Fruit fly (Drosophila melanogaster) whole organism, adult: ENCODE measurements around the gene CG7943.

Experiments
- CG11617 ChIP-seq: fragments of 200-800 bp; sonication (Bioruptor generic); optimal IDR thresholded peaks from 2 replicates; lab custom pipeline; 2017; ENCODE audit warnings: mild to moderate bottlenecking, missing biosample characterization, missing genetic modification reagents, missing genetic modification characterization
- CG12768 ChIP-seq: fragments of 200-800 bp; sonication (Bioruptor generic); optimal IDR thresholded peaks from 2 replicates; lab custom pipeline; 2017; ENCODE audit warnings: missing biosample characterization, missing genetic modification characterization, mild to moderate bottlenecking, moderate library complexity, missing genetic modification reagents
- CG14711 ChIP-seq: fragments of 200-800 bp; sonication (Bioruptor generic); optimal IDR thresholded peaks from 2 replicates; lab custom pipeline; 2018; ENCODE audit warnings: missing biosample characterization, mild to moderate bottlenecking, missing genetic modification characterization, moderate library complexity
- CG1620 ChIP-seq: fragments of 200-800 bp; sonication (Bioruptor generic); optimal IDR thresholded peaks from 2 replicates; lab custom pipeline; 2016; ENCODE audit warnings: missing biosample characterization, missing genetic modification characterization
- CG33017 ChIP-seq: fragments of 200-800 bp; sonication (Bioruptor generic); optimal IDR thresholded peaks from 2 replicates; lab custom pipeline; 2018; ENCODE audit warnings: missing biosample characterization, mild to moderate bottlenecking, missing genetic modification characterization, moderate library complexity
- CG5204 ChIP-seq: fragments of 200-800 bp; sonication (Bioruptor generic); optimal IDR thresholded peaks from 2 replicates; lab custom pipeline; 2016; ENCODE audit warnings: missing biosample characterization, missing genetic modification characterization
- CG7045 ChIP-seq: fragments of 200-800 bp; sonication (Bioruptor generic); optimal IDR thresholded peaks from 2 replicates; lab custom pipeline; 2017; ENCODE audit warnings: missing biosample characterization, mild to moderate bottlenecking, missing genetic modification characterization
- CG7101 ChIP-seq: fragments of 200-800 bp; sonication (Bioruptor generic); optimal IDR thresholded peaks from 2 replicates; lab custom pipeline; 2018; ENCODE audit warnings: missing biosample characterization, mild to moderate bottlenecking, missing genetic modification characterization, moderate library complexity
- Clk ChIP-seq: fragments of 200-800 bp; sonication (Bioruptor generic); optimal IDR thresholded peaks from 2 replicates; lab custom pipeline; 2017; ENCODE audit warnings: missing biosample characterization, missing genetic modification characterization
- Crg-1 ChIP-seq: fragments of 200-800 bp; sonication (Bioruptor generic); optimal IDR thresholded peaks from 2 replicates; lab custom pipeline; 2016; ENCODE audit warnings: missing biosample characterization, missing genetic modification characterization
- Hr96 ChIP-seq: fragments of 200-800 bp; sonication (Bioruptor generic); optimal IDR thresholded peaks from 2 replicates; lab custom pipeline; 2016; ENCODE audit warnings: missing biosample characterization, missing genetic modification characterization
- Mnt ChIP-seq: fragments of 200-800 bp; sonication (Bioruptor generic); optimal IDR thresholded peaks from 2 replicates; lab custom pipeline; 2016; ENCODE audit warnings: missing biosample characterization, mild to moderate bottlenecking, missing genetic modification characterization
- bab1 ChIP-seq: fragments of 200-800 bp; sonication (Bioruptor generic); optimal IDR thresholded peaks from 3 replicates; lab custom pipeline; 2019; ENCODE audit warnings: missing biosample characterization, mild to moderate bottlenecking, missing genetic modification characterization, moderate library complexity
- cic ChIP-seq: fragments of 200-800 bp; sonication (Bioruptor generic); optimal IDR thresholded peaks from 2 replicates; lab custom pipeline; 2017; ENCODE audit warnings: missing biosample characterization, mild to moderate bottlenecking, missing genetic modification characterization, moderate library complexity
- cnc ChIP-seq, 2 experiments: fragments of >200 bp; optimal IDR thresholded peaks; 2 replicates each; lab custom pipeline; 2017
- kay ChIP-seq: fragments of 200-800 bp; sonication (Bioruptor generic); peaks from one replicate; lab custom pipeline; 2016; ENCODE audit warnings: missing biosample characterization, missing genetic modification characterization, borderline replicate concordance
- ovo ChIP-seq: fragments of 200-800 bp; sonication (Bioruptor generic); optimal IDR thresholded peaks from 2 replicates; lab custom pipeline; 2016; ENCODE audit warnings: missing biosample characterization, missing genetic modification characterization
- pad ChIP-seq: fragments of 200-800 bp; sonication (Bioruptor generic); optimal IDR thresholded peaks from 3 replicates; lab custom pipeline; 2017; ENCODE audit warnings: missing biosample characterization, missing genetic modification characterization, mild to moderate bottlenecking, moderate library complexity, missing genetic modification reagents
- tj ChIP-seq: fragments of 200-800 bp; sonication (Bioruptor generic); optimal IDR thresholded peaks from 3 replicates; lab custom pipeline; 2017; ENCODE audit warnings: missing biosample characterization, mild to moderate bottlenecking, missing genetic modification characterization, moderate library complexity
- toe ChIP-seq: fragments of 200-800 bp; sonication (Bioruptor generic); optimal IDR thresholded peaks from 2 replicates; lab custom pipeline; 2016; ENCODE audit warnings: missing biosample characterization, missing genetic modification characterization

CG7943 gene

dm6 chr3R:30005332-30005979 is 40.8 kb upstream of the CG7943 start:
- TF ChIP-seq CG5204 (GFP tag; lab: Kevin White, UChicago) (no peak), CG1620 (no peak), Hr96 (GFP tag; lab: Kevin White, UChicago) (no peak), ovo (no peak), CG11617 (GFP tag; lab: Kevin White, UChicago) (no peak), Mnt (GFP tag; lab: Kevin White, UChicago) (no peak)

dm6 chr3R:30009173-30009572 is 37.1 kb upstream of the CG7943 start, which contains the start of gene CG7912:
Gene CG7912, minus strand, starts transcription at chr3R:30009189.
- no peak for TF ChIP-seq ovo
- TF ChIP-seq pad (GFP tag; lab: Kevin White, UChicago): no peak
- no peak for TF ChIP-seq CG7101

dm6 chr3R:30012602-30013489 is 33.4 kb upstream of the CG7943 start:
- TF ChIP-seq toe (GFP tag; lab: Kevin White, UChicago) (no peak), bab1 (GFP tag; lab: Kevin White, UChicago) (no peak), kay (no peak), Mnt (GFP tag; lab: Kevin White, UChicago) (peak; percentile 35), CG7045 (GFP tag; lab: Kevin White, UChicago) (peak; percentile 16), cic (GFP tag; lab: Kevin White, UChicago) (peak; percentile 87), CG33017 (tag; lab: Kevin White, UChicago) (no peak), Clk (no peak), CG14711 (tag; lab: Kevin White, UChicago) (no peak), CG5204 (GFP tag; lab: Kevin White, UChicago) (no peak), Hr96 (GFP tag; lab: Kevin White, UChicago) (no peak), ovo (peak; percentile 17), CG1620 (no peak), Crg-1 (GFP tag; lab: Kevin White, UChicago) (peak; percentile 8), CG7101 (peak; percentile 1), cnc (optimal IDR thresholded peaks at IDR 0.05; lab: Kevin White, UChicago) (no peak), tj (GFP tag; lab: Kevin White, UChicago) (peak; percentile 22), pad (GFP tag; lab: Kevin White, UChicago) (peak; percentile 13), CG11617 (GFP tag; lab: Kevin White, UChicago) (peak; percentile 30), CG12768 (GFP tag; lab: Kevin White, UChicago) (peak; percentile 37)

- TF ChIP-seq bab1 (GFP tag; lab: Kevin White, UChicago): no peak
- TF ChIP-seq CG12768 (GFP tag; lab: Kevin White, UChicago): peak; percentile 37
Observed at dm6 chr3R:30013909-30014308, 32.4 kb upstream of the CG7943 start.

dm6 chr3R:30014480-30014879 is 31.8 kb upstream of the CG7943 start:
- no peak for TF ChIP-seq CG7045 (GFP tag; lab: Kevin White, UChicago)
- TF ChIP-seq cic (GFP tag; lab: Kevin White, UChicago): peak; percentile 49
- TF ChIP-seq cnc (optimal IDR thresholded peaks at IDR 0.05; lab: Kevin White, UChicago): no peak

dm6 chr3R:30014977-30015514 is 31.2 kb upstream of the CG7943 start, which contains the start of gene CG7920:
Gene CG7920, minus strand, starts transcription at chr3R:30015284.
- TF ChIP-seq CG7101: peak; percentile 69
- TF ChIP-seq CG1620: peak; percentile 59
- TF ChIP-seq tj (GFP tag; lab: Kevin White, UChicago): no peak
- TF ChIP-seq CG11617 (GFP tag; lab: Kevin White, UChicago): peak; percentile 54
- peak; percentile 45 for TF ChIP-seq CG33017 (tag; lab: Kevin White, UChicago)
- TF ChIP-seq cnc (optimal IDR thresholded peaks at IDR 0.05; lab: Kevin White, UChicago): peak in 1 of 2 experiments; percentile 62
- TF ChIP-seq CG5204 (GFP tag; lab: Kevin White, UChicago): no peak
- TF ChIP-seq kay: no peak
- peak; percentile 41 for TF ChIP-seq CG12768 (GFP tag; lab: Kevin White, UChicago)
- TF ChIP-seq ovo: no peak
- peak; percentile 68 for TF ChIP-seq Hr96 (GFP tag; lab: Kevin White, UChicago)
- TF ChIP-seq Crg-1 (GFP tag; lab: Kevin White, UChicago): peak; percentile 72
- TF ChIP-seq pad (GFP tag; lab: Kevin White, UChicago): peak; percentile 67
- peak; percentile 37 for TF ChIP-seq CG7045 (GFP tag; lab: Kevin White, UChicago)
- TF ChIP-seq Mnt (GFP tag; lab: Kevin White, UChicago): peak; percentile 37
- TF ChIP-seq CG14711 (tag; lab: Kevin White, UChicago): peak; percentile 60
- TF ChIP-seq toe (GFP tag; lab: Kevin White, UChicago): peak; percentile 7
- TF ChIP-seq bab1 (GFP tag; lab: Kevin White, UChicago): peak; percentile 83
- no peak for TF ChIP-seq Clk
- TF ChIP-seq cic (GFP tag; lab: Kevin White, UChicago): peak; percentile 31
